Worm (Caenorhabditis elegans) whole organism, L2 larva: ENCODE data around the gene grd-14.

Source experiments
- Y55F3AM.14 ChIP-seq: fragments of 200-800 bp; sonication (Bioruptor generic); optimal IDR thresholded peaks from 2 replicates; lab custom pipeline; 2018; ENCODE audit warnings: mild to moderate bottlenecking, missing genetic modification characterization, missing compliant biosample characterization
- blmp-1 ChIP-seq: sonication (generic microtip); optimal IDR thresholded peaks from 2 replicates; lab custom pipeline; 2017; ENCODE audit warnings: missing genetic modification characterization, mild to moderate bottlenecking, missing compliant biosample characterization, antibody characterized with exemption, moderate library complexity; ENCODE audit not compliant: insufficient read depth
- crh-2 ChIP-seq: sonication (generic microtip); optimal IDR thresholded peaks from 2 replicates; lab custom pipeline; 2017; ENCODE audit warnings: missing biosample characterization, missing genetic modification characterization

Gene grd-14

ce11 chrX:8550099-8550498, 50.3 kb downstream of the grd-14 start (continued):
- TF ChIP-seq crh-2 (tag; lab: Kevin White, UChicago), result peak; percentile 80
- TF ChIP-seq blmp-1 (tag; lab: Kevin White, UChicago), result peak; percentile 94
- no peak for TF ChIP-seq Y55F3AM.14 (GFP tag; lab: Kevin White, UChicago)
